Worm (Caenorhabditis elegans) whole organism, midembryonic: ENCODE data around the gene tra-1.

Experiments
- T22C8.4 ChIP-seq: fragments of 200-800 bp; sonication (Bioruptor generic); IDR thresholded peaks from 2 replicates; pipeline ENCODE4 v1.3.6; 2022; ENCODE audit warnings: missing genetic modification characterization, missing compliant biosample characterization
- cog-1 ChIP-seq: sonication (generic microtip); optimal IDR thresholded peaks from 2 replicates; lab custom pipeline; 2016; ENCODE audit warnings: missing genetic modification characterization, missing compliant biosample characterization
- ref-1 ChIP-seq: fragments of 200-800 bp; sonication (Bioruptor generic); conservative IDR thresholded peaks from 2 replicates; pipeline ENCODE4 v1.3.6; 2022; ENCODE audit warnings: missing genetic modification reagents, missing genetic modification characterization, missing compliant biosample characterization

DNA sequence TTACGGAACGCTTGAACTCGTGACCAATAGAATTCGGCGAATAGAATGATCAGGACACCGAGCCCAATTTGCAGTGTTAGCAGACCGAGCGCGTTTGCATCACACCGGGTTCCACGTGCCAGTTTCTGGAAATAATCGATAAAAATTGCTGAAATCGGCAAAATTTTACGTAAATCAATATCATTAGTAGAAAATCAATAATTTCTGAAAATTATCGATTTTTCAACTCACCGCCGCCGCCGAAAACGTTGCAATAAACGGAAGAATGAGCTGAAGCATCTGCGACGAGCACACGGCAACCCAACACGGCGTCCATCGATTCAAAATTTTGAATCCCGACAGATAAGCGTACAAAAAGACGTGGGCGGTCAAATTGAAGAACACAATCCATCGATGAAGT lies 35.6 kb upstream of the tra-1 start:
- TF ChIP-seq T22C8.4 (GFP tag; lab: Robert Waterston, UW) (peak; percentile 62), cog-1 (no peak), ref-1 (GFP tag; lab: Robert Waterston, UW) (no peak)
